Worm (Caenorhabditis elegans) whole organism, L1 larva: ENCODE results near the gene K03H9.3.

ENCODE experiments used
- egl-27 ChIP-seq, 2 experiments: fragments of 150-350 bp in 1 of 2; sonication (generic microtip); optimal IDR thresholded peaks; 3 replicates each; lab custom pipeline; 2017 to 2018; ENCODE audit warnings: missing biosample characterization in 2 of 2, missing genetic modification characterization in 2 of 2, missing genetic modification reagents in 2 of 2
- ztf-11 ChIP-seq, 2 experiments: sonication (generic microtip); optimal IDR thresholded peaks; 2 replicates each; lab custom pipeline; 2016 to 2017; ENCODE audit warnings: missing genetic modification characterization in 2 of 2, missing biosample characterization in 1 of 2, missing compliant biosample characterization in 1 of 2

DNA sequence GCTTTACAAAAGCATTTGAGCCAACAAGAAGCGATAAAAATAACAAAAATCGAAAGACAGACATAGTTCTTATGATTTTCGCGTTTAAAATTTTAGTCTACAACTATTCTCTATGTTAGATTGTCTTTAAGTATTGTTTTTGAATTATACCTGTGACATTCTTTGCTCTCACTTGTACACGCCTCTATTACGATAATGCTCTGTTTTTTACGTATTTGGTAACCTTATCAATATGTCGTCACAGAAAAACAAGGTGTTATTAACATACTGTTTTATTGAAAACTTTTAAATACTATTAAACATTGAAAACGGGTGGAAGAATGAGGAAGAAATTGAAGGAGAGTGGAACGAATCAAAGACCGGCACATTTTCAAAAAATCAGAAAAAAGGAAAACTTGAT is 15.6 kb upstream of the K03H9.3 start, which contains the start of gene spp-11:
- TF ChIP-seq egl-27 (tag; optimal IDR thresholded peaks at IDR 0.05; lab: Kevin White, UChicago) = no peak
- TF ChIP-seq ztf-11 (tag; optimal IDR thresholded peaks at IDR 0.05; lab: Kevin White, UChicago) = no peak
